Worm (Caenorhabditis elegans): Measurements from ENCODE around the gene Y70C5A.4.

Gene Y70C5A.4

ce11 chrV:16645201-16645940, 27.8 kb downstream of the Y70C5A.4 start, which contains the start of gene W06G6.17:
W06G6.17 (minus strand) TSS chrV:16645251.
- TF ChIP-seq pha-2 (tag; optimal IDR thresholded peaks at IDR 0.05) = no peak
- no peak for TF ChIP-seq sox-4 (tag; optimal IDR thresholded peaks at IDR 0.05)
- TF ChIP-seq mec-3 (tag; optimal IDR thresholded peaks at IDR 0.05; ENCODE audit: borderline replicate concordance) = no peak
- no peak for TF ChIP-seq fax-1 (tag; optimal IDR thresholded peaks at IDR 0.05)
- no peak for TF ChIP-seq ceh-19 (GFP tag; optimal IDR thresholded peaks at IDR 0.05)
- TF ChIP-seq elt-2 (tag; optimal IDR thresholded peaks at IDR 0.05) = no peak
- TF ChIP-seq unc-3 (GFP tag; conservative IDR thresholded peaks at IDR 0.05) = no peak
- no peak for TF ChIP-seq unc-3 (tag; optimal IDR thresholded peaks at IDR 0.05)
- no peak for TF ChIP-seq fkh-10 (GFP tag; optimal IDR thresholded peaks at IDR 0.05)
- TF ChIP-seq sox-2 (GFP tag; IDR thresholded peaks at IDR 0.05) = no peak
- TF ChIP-seq ceh-2 (tag; optimal IDR thresholded peaks at IDR 0.05) = no peak
- no peak for TF ChIP-seq unc-86 (tag; optimal IDR thresholded peaks at IDR 0.05)
- no peak for TF ChIP-seq ceh-34 (tag; optimal IDR thresholded peaks at IDR 0.05)
- no peak for TF ChIP-seq ahr-1 (tag; optimal IDR thresholded peaks at IDR 0.05)
- no peak for TF ChIP-seq ceh-45 (GFP tag; IDR thresholded peaks at IDR 0.05)
- TF ChIP-seq npax-4 (tag; optimal IDR thresholded peaks at IDR 0.05) = no peak
- TF ChIP-seq ceh-22 (tag; optimal IDR thresholded peaks at IDR 0.05) = no peak
- no peak for TF ChIP-seq pqm-1 (tag; optimal IDR thresholded peaks at IDR 0.05)
- TF ChIP-seq nhr-11 (tag; optimal IDR thresholded peaks at IDR 0.05) = no peak
- no peak for TF ChIP-seq C08G9.2 (tag; optimal IDR thresholded peaks at IDR 0.05)

- TF ChIP-seq lim-6 (tag; optimal IDR thresholded peaks at IDR 0.05) (no peak), nfya-1 (tag; optimal IDR thresholded peaks at IDR 0.05) (no peak)
Observed at ce11 chrV:16646372-16646771, 28.8 kb downstream of the Y70C5A.4 start, which contains the start of gene W06G6.9. W06G6.9 (minus strand) TSS chrV:16646472.

- TF ChIP-seq C08G9.2 (tag; optimal IDR thresholded peaks at IDR 0.05) (no peak), unc-42 (tag; optimal IDR thresholded peaks at IDR 0.05) (no peak), lin-11 (tag; optimal IDR thresholded peaks at IDR 0.05) (no peak), ets-4 (tag; optimal IDR thresholded peaks at IDR 0.05) (no peak), fax-1 (tag; optimal IDR thresholded peaks at IDR 0.05) (no peak), pag-3 (tag; optimal IDR thresholded peaks at IDR 0.05; ENCODE audit: borderline replicate concordance) (no peak), sdc-2 (tag; optimal IDR thresholded peaks at IDR 0.05) (no peak), npax-4 (tag; optimal IDR thresholded peaks at IDR 0.05) (no peak), pax-1 (tag; optimal IDR thresholded peaks at IDR 0.05) (no peak), T23F11.4 (GFP tag; optimal IDR thresholded peaks at IDR 0.05) (no peak), pat-9 (tag; optimal IDR thresholded peaks at IDR 0.05) (no peak), pha-2 (tag; optimal IDR thresholded peaks at IDR 0.05) (no peak), ceh-34 (tag; optimal IDR thresholded peaks at IDR 0.05) (no peak), rnt-1 (tag; optimal IDR thresholded peaks at IDR 0.05) (no peak), F13H6.1 (tag; optimal IDR thresholded peaks at IDR 0.05) (no peak), nhr-232 (tag; optimal IDR thresholded peaks at IDR 0.05) (no peak)
Observed at ce11 chrV:16647093-16647492, 29.5 kb downstream of the Y70C5A.4 start, which contains the start of gene W06G6.10. W06G6.10 (minus strand) TSS chrV:16647193.

ce11 chrV:16648317-16649018, 30.9 kb downstream of the Y70C5A.4 start, which contains the start of gene W06G6.20:
W06G6.20 (minus strand) TSS chrV:16648367.
- TF ChIP-seq pha-4 (tag; optimal IDR thresholded peaks at IDR 0.05) (no peak), C38D4.7 (GFP tag; optimal IDR thresholded peaks at IDR 0.05) (no peak), ceh-24 (tag; optimal IDR thresholded peaks at IDR 0.05) (no peak), K09A11.1 (tag; optimal IDR thresholded peaks at IDR 0.05; ENCODE audit: insufficient read depth) (no peak), T23F11.4 (GFP tag; optimal IDR thresholded peaks at IDR 0.05) (no peak), hlh-6 (tag; optimal IDR thresholded peaks at IDR 0.05) (no peak), K02D7.2 (tag; optimal IDR thresholded peaks at IDR 0.05) (no peak), zip-5 (tag; optimal IDR thresholded peaks at IDR 0.05) (no peak), pha-2 (tag; optimal IDR thresholded peaks at IDR 0.05) (no peak)
